Worm (Caenorhabditis elegans): ENCODE data around the gene F23A7.5.

Gene F23A7.5

DNA sequence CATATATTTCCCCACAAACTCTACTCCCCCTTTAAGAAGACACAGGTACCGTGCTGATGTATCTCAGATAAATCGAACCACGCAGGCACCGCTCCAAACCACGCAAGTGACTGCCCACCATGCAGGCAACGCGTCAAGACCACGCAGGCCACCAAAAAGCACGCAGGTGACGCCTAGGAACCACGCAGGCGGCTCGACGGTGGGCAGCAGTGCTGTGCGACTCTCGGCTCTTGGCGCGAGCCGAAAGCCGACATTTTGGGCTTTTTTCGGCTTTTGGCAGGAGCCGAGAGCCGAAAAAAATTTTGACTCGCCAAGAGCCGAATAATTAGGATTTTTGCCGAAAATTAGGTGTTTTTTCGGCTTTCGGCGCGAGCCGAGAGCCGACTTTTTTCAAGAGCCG, 14.4 kb downstream of the F23A7.5 start:
- no peak for TF ChIP-seq snpc-4 (tag; optimal IDR thresholded peaks at IDR 0.05)
- no peak for TF ChIP-seq unc-39 (tag; optimal IDR thresholded peaks at IDR 0.05)
- TF ChIP-seq nhr-11 (tag; optimal IDR thresholded peaks at IDR 0.05) = no peak
- no peak for TF ChIP-seq R02D3.7 (tag; optimal IDR thresholded peaks at IDR 0.05)
- TF ChIP-seq mml-1 (tag; optimal IDR thresholded peaks at IDR 0.05) = no peak
- TF ChIP-seq nhr-76 (tag; optimal IDR thresholded peaks at IDR 0.05) = no peak
- no peak for TF ChIP-seq nhr-67 (tag; optimal IDR thresholded peaks at IDR 0.05)
- TF ChIP-seq tbx-2 (tag; optimal IDR thresholded peaks at IDR 0.05) = no peak
- TF ChIP-seq unc-62 (GFP tag; optimal IDR thresholded peaks at IDR 0.05) = no peak
- TF ChIP-seq ceh-9 (tag; optimal IDR thresholded peaks at IDR 0.05) = no peak
- no peak for TF ChIP-seq ZK546.5 (tag; optimal IDR thresholded peaks at IDR 0.05)
- no peak for TF ChIP-seq fos-1 (tag; optimal IDR thresholded peaks at IDR 0.05)
- no peak for TF ChIP-seq nhr-77 (tag; optimal IDR thresholded peaks at IDR 0.05)
- no peak for TF ChIP-seq nhr-28 (tag; optimal IDR thresholded peaks at IDR 0.05)
- TF ChIP-seq ceh-16 (tag; optimal IDR thresholded peaks at IDR 0.05) = no peak
- TF ChIP-seq lsy-12 (tag; optimal IDR thresholded peaks at IDR 0.05) = no peak
- TF ChIP-seq nhr-237 (tag; optimal IDR thresholded peaks at IDR 0.05) = no peak
- TF ChIP-seq jun-1 (tag; optimal IDR thresholded peaks at IDR 0.05) = no peak
- no peak for TF ChIP-seq fkh-10 (GFP tag; optimal IDR thresholded peaks at IDR 0.05)
- TF ChIP-seq ama-1 (optimal IDR thresholded peaks at IDR 0.05) = no peak

DNA sequence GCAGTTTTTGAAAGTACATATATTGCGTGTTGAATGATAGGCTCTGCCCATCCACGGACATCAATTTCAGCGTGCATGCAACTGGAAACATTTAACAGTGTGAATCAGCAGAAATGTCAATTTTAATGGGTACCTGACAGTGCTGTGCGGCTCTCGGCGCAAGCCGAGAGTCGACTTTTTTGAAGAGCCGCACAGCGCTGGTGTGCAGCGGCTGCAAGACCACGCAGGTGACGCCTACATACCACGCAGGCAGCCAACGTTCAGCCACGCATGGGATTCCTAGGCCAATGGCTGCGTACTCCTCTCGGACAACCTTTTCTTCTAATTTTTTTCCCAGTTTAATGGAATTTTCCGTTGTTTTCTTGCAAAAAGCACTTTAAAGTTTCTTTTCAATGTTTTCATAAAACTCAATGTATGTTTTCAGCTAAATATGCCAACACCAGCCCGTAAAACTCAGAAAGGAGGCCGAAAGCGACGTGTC, 16.1 kb downstream of the F23A7.5 start, which contains the start of gene W10G6.1:
TSS of gene W10G6.1 (plus strand) at position 431 of the 481 bp plus-strand sequence.
- TF ChIP-seq pqm-1 (tag; optimal IDR thresholded peaks at IDR 0.05) (no peak), tbx-2 (tag; optimal IDR thresholded peaks at IDR 0.05) (no peak), aly-2 (tag; optimal IDR thresholded peaks at IDR 0.05) (no peak), ceh-16 (tag; optimal IDR thresholded peaks at IDR 0.05) (no peak), elt-1 (tag; optimal IDR thresholded peaks at IDR 0.05) (no peak), ztf-11 (tag; optimal IDR thresholded peaks at IDR 0.05) (no peak), lsy-12 (tag; optimal IDR thresholded peaks at IDR 0.05) (no peak), nfya-1 (tag; optimal IDR thresholded peaks at IDR 0.05; ENCODE audit: insufficient read depth) (no peak), lin-15B (tag; optimal IDR thresholded peaks at IDR 0.05) (no peak), sea-2 (GFP tag; optimal IDR thresholded peaks at IDR 0.05) (no peak), egl-5 (tag; optimal IDR thresholded peaks at IDR 0.05) (no peak), jun-1 (tag; optimal IDR thresholded peaks at IDR 0.05) (no peak), unc-39 (tag; optimal IDR thresholded peaks at IDR 0.05) (no peak), nhr-23 (tag; optimal IDR thresholded peaks at IDR 0.05) (no peak), elt-3 (tag; optimal IDR thresholded peaks at IDR 0.05) (no peak), elt-2 (tag; optimal IDR thresholded peaks at IDR 0.05) (no peak), nhr-77 (tag; optimal IDR thresholded peaks at IDR 0.05) (no peak), daf-12 (tag; optimal IDR thresholded peaks at IDR 0.05) (no peak), fkh-10 (GFP tag; optimal IDR thresholded peaks at IDR 0.05) (no peak)

DNA sequence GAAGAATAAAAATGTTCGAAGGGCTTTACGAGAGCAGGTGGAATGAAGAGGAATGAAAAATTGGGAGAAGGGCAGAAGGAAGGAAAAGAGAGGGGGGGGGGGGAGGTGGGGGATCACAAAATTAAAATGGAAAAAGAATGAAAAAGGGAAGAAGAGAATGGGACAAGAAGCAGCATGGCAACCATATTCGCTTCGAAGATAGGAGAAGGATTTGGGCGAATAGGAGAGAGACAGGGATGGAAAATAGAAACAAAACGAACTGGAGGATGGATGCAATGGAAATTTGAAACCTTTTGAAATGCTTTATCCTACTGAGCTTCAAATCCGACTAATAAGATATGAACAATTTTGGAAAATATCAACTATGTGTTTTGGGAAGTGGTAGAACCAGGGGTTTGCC, 22.0 kb downstream of the F23A7.5 start, which contains the start of gene W10G6.6:
TSS of gene W10G6.6 (minus strand) at position 101 of the 400 bp plus-strand sequence.
- TF ChIP-seq nhr-43 (tag; optimal IDR thresholded peaks at IDR 0.05; ENCODE audit: poor library complexity, severe bottlenecking) (no peak), elt-3 (tag; optimal IDR thresholded peaks at IDR 0.05) (no peak), unc-39 (tag; optimal IDR thresholded peaks at IDR 0.05) (no peak), nhr-77 (tag; optimal IDR thresholded peaks at IDR 0.05) (no peak), fkh-2 (tag; optimal IDR thresholded peaks at IDR 0.05) (no peak), ZK546.5 (tag; optimal IDR thresholded peaks at IDR 0.05) (no peak), unc-62 (GFP tag; optimal IDR thresholded peaks at IDR 0.05) (no peak), lin-39 (tag; optimal IDR thresholded peaks at IDR 0.05) (no peak), nhr-237 (tag; optimal IDR thresholded peaks at IDR 0.05) (no peak), pha-4 (tag; optimal IDR thresholded peaks at IDR 0.05) (no peak), nhr-67 (tag; optimal IDR thresholded peaks at IDR 0.05) (no peak), eor-1 (tag; optimal IDR thresholded peaks at IDR 0.05) (no peak), egl-5 (tag; optimal IDR thresholded peaks at IDR 0.05) (no peak), R02D3.7 (tag; optimal IDR thresholded peaks at IDR 0.05) (no peak), nhr-25 (tag; optimal IDR thresholded peaks at IDR 0.05) (no peak)

DNA sequence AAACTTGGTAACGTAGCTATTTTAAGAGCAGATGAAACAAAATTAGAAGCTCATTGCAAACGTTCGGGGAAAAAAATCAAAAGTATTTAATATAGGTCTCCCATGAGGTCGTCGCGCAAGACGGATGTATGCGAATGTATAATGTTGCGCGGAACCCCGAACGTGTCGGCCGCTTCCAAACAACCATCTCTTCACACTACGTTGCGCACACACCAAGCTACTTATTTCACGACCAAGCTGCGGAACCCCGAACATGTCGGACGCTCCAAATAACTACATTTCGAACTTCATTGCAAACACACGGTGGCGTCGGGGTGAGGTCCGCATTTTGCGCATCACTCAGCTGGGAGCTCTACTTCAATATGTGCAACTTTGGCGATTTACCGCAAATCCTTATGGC, 29.8 kb downstream of the F23A7.5 start:
- TF ChIP-seq tbx-2 (tag; optimal IDR thresholded peaks at IDR 0.05) (no peak), skn-1 (tag; optimal IDR thresholded peaks at IDR 0.05) (no peak), unc-62 (GFP tag; optimal IDR thresholded peaks at IDR 0.05) (no peak), aly-2 (tag; optimal IDR thresholded peaks at IDR 0.05) (no peak), hmg-11 (tag; optimal IDR thresholded peaks at IDR 0.05) (no peak), ceh-16 (tag; optimal IDR thresholded peaks at IDR 0.05) (no peak), egl-27 (tag; optimal IDR thresholded peaks at IDR 0.05) (no peak), ztf-4 (tag; optimal IDR thresholded peaks at IDR 0.05) (no peak), lsy-12 (tag; optimal IDR thresholded peaks at IDR 0.05) (no peak), mml-1 (tag; optimal IDR thresholded peaks at IDR 0.05) (no peak), lin-15B (tag; optimal IDR thresholded peaks at IDR 0.05) (no peak), nhr-43 (tag; optimal IDR thresholded peaks at IDR 0.05; ENCODE audit: poor library complexity, severe bottlenecking) (no peak), ZK546.5 (tag; optimal IDR thresholded peaks at IDR 0.05) (no peak), nhr-23 (tag; optimal IDR thresholded peaks at IDR 0.05) (no peak), nhr-76 (tag; optimal IDR thresholded peaks at IDR 0.05) (no peak), mdl-1 (tag; optimal IDR thresholded peaks at IDR 0.05) (no peak), ceh-28 (tag; optimal IDR thresholded peaks at IDR 0.05) (no peak), pqm-1 (tag; optimal IDR thresholded peaks at IDR 0.05) (no peak), nhr-237 (tag; optimal IDR thresholded peaks at IDR 0.05) (no peak)
